Fruit fly (Drosophila melanogaster): ENCODE data around the gene exex.

Gene exex

DNA sequence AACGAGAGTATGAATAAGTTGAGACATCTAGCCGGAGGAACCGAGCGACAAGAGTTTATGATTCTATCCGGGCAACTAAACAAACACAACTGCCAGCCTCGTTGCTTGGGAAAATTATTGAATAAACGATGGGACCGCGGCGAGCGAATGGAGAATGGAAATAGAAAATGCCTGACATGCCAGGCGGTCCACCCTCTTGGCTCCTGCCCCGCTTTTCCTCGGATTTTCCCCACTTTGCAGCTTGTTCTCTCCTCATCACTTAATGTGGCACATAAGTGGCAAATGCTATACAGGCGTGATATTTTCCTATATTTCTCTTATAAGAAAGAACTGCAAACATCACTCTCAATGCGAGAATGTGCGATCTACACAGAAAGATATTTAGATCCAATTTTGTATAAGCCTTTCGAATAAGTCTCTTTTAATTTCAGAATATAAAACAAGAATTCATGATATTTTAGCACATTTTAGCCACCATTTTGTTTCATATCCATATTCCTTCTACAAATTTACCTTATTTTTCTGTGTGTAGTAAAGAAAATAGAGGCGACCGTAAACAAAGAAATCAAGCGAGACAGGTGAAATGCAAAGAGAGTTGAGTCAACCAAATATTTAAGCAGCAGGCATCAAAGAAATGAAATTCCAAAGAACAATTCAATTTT lies 44.4 kb upstream of the exex start (continued):
- TF ChIP-seq Bdp1 (GFP tag; optimal IDR thresholded peaks at IDR 0.05) (peak; percentile 41), phol (tag; optimal IDR thresholded peaks at IDR 0.05) (peak; percentile 91), bcd (GFP tag; optimal IDR thresholded peaks at IDR 0.05) (peak; percentile 80), CG17186 (GFP tag; optimal IDR thresholded peaks at IDR 0.05) (peak; percentile 69), vvl (GFP tag; IDR thresholded peaks at IDR 0.05) (peak; percentile 95), CG13894 (tag; optimal IDR thresholded peaks at IDR 0.05) (no peak)

DNA sequence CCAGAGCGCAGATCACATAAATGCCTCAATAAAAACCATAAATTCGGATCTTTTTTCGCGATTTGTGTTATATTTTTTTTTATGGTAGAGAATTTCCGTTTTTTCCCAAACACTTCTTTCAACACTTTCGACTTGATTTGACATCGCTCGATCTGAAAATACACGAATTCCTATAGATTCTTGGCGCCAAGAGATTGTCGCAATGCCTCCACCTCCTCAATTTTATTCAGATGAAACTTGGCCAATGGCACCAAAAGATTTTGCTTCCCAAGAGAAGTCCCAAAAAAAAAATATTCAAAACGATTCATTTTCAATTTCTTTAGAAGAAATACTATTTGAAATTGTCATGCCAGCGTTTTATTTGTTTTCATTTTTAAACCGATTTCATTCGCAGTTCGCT lies 43.4 kb upstream of the exex start:
- peak; percentile 66 for TF ChIP-seq sd (tag; optimal IDR thresholded peaks at IDR 0.05)
- TF ChIP-seq ewg (GFP tag; optimal IDR thresholded peaks at IDR 0.05) = no peak
- TF ChIP-seq repo (GFP tag; optimal IDR thresholded peaks at IDR 0.05) = no peak
- no peak for TF ChIP-seq sqz (GFP tag; optimal IDR thresholded peaks at IDR 0.05)
- no peak for TF ChIP-seq da (GFP tag; optimal IDR thresholded peaks at IDR 0.05)
- TF ChIP-seq CG8924 (tag; optimal IDR thresholded peaks at IDR 0.05) = no peak

DNA sequence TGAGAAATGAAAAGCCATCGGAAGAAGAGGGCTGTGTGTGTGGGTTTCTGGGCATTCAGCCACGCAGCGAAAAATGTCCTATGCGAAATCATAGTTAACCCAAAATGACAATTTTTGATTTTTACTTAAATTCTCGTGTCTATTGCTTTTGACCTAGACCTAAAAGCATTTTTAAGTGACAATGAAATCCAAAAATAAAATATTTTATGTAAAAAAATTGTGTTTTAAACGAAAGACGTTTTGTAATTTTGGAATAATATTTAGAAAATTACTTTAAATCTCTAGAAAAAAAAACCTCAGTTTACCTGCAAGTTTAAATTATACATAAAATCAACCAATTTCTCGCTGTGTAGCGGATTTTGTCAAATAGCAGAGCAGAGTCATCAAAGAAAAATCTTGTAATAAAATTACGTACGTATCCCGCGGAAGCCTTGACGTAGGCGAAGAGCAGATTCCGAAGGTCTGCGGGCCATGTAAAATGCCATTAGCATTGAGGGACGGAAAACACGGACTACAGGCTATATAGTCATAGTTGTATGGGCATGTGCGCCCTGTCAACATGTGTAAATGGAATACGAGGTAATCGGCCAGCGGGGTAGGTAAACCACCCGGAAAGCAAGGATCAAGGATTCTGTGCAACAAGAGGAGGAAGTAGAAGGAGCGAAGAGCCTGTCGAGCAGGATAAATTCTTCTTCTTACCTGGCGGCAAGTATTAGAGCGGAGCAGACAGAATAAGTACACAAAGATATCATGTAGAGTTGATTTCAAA lies 38.1 kb upstream of the exex start:
- no peak for TF ChIP-seq CG4424 (GFP tag; optimal IDR thresholded peaks at IDR 0.05)
- TF ChIP-seq schlank (tag; optimal IDR thresholded peaks at IDR 0.05) = no peak
- TF ChIP-seq cad (GFP tag; optimal IDR thresholded peaks at IDR 0.05) = peak; percentile 47
- TF ChIP-seq lab (GFP tag; optimal IDR thresholded peaks at IDR 0.05) = peak; percentile 35
- peak; percentile 14 for TF ChIP-seq CG4328 (GFP tag; optimal IDR thresholded peaks at IDR 0.05)
- peak; percentile 21 for TF ChIP-seq CG6765 (GFP tag; optimal IDR thresholded peaks at IDR 0.05)
- TF ChIP-seq CG14441 (GFP tag; IDR thresholded peaks at IDR 0.05) = no peak
- peak; percentile 4 for TF ChIP-seq NfI (GFP tag; optimal IDR thresholded peaks at IDR 0.05)
- peak; percentile 20 for TF ChIP-seq CG2712 (tag; optimal IDR thresholded peaks at IDR 0.05)
- TF ChIP-seq pho (GFP tag; optimal IDR thresholded peaks at IDR 0.05) = peak; percentile 3
- peak; percentile 73 for TF ChIP-seq Med (GFP tag)
- peak; percentile 2 for TF ChIP-seq CG12155 (GFP tag; optimal IDR thresholded peaks at IDR 0.05)
- 0 out of 2 replicates have a peak, but pooled peaks have one; percentile 48 for TF ChIP-seq CG31224 (GFP tag; IDR thresholded peaks at IDR 0.05)
- TF ChIP-seq twi (tag; optimal IDR thresholded peaks at IDR 0.05) = peak; percentile 86
- no peak for TF ChIP-seq sc (optimal IDR thresholded peaks at IDR 0.05)
- no peak for TF ChIP-seq sc (GFP tag; optimal IDR thresholded peaks at IDR 0.05)
- peak; percentile 54 for TF ChIP-seq CG7556 (GFP tag; optimal IDR thresholded peaks at IDR 0.05)
- no peak for TF ChIP-seq GATAe (GFP tag; conservative IDR thresholded peaks at IDR 0.05)
- no peak for TF ChIP-seq hth (optimal IDR thresholded peaks at IDR 0.05)
- TF ChIP-seq zen (tag; optimal IDR thresholded peaks at IDR 0.05) = peak; percentile 67
- no peak for TF ChIP-seq CG4854 (GFP tag; optimal IDR thresholded peaks at IDR 0.05)
- TF ChIP-seq Rfx (GFP tag; IDR thresholded peaks at IDR 0.05) = peak; percentile 58
- no peak for TF ChIP-seq vfl (GFP tag; optimal IDR thresholded peaks at IDR 0.05)
- peak; percentile 33 for TF ChIP-seq Meics (GFP tag; optimal IDR thresholded peaks at IDR 0.05)
- TF ChIP-seq Sox100B (GFP tag; optimal IDR thresholded peaks at IDR 0.05) = peak; percentile 1
- TF ChIP-seq pan (optimal IDR thresholded peaks at IDR 0.05) = no peak
- TF ChIP-seq pan (GFP tag; optimal IDR thresholded peaks at IDR 0.05 in 1 of 2, IDR thresholded peaks at IDR 0.05 in 1 of 2) = peak in 1 of 2 experiments; percentile 31
- TF ChIP-seq CG9817 (tag; optimal IDR thresholded peaks at IDR 0.05) = peak; percentile 19
- no peak for TF ChIP-seq vnd (GFP tag; IDR thresholded peaks at IDR 0.05; ENCODE audit: partially characterized antibody)
- TF ChIP-seq CG17361 (GFP tag; IDR thresholded peaks at IDR 0.05) = peak; percentile 55; the same call in 1 of the 3 replicates
- TF ChIP-seq CG30403 (GFP tag; optimal IDR thresholded peaks at IDR 0.05) = peak; percentile 43
- peak; percentile 64 for TF ChIP-seq sens (GFP tag)
- TF ChIP-seq CG2120 (GFP tag; optimal IDR thresholded peaks at IDR 0.05) = peak; percentile 41
- TF ChIP-seq CG31365 (tag; optimal IDR thresholded peaks at IDR 0.05) = no peak
- TF ChIP-seq Oli (tag; optimal IDR thresholded peaks at IDR 0.05) = peak; percentile 36

Measured in whole organism, embryonic.